Fruit fly (Drosophila melanogaster) whole organism, embryonic: ENCODE data around the gene CG9117.

Experiments used
- Atf3 ChIP-seq: fragments of 200-800 bp; sonication (Bioruptor generic); optimal IDR thresholded peaks from 3 replicates; lab custom pipeline; 2016; ENCODE audit warnings: missing biosample characterization, missing genetic modification characterization
- Awh ChIP-seq: fragments of 200-800 bp; sonication (Bioruptor generic); IDR thresholded peaks from 2 replicates; pipeline ENCODE4, ENCODE4 v1.3.6; 2022; ENCODE audit warnings: missing biosample characterization, missing genetic modification characterization
- CG10274 ChIP-seq: fragments of 200-800 bp; sonication (Bioruptor generic); optimal IDR thresholded peaks from 3 replicates; lab custom pipeline; 2017; ENCODE audit warnings: missing biosample characterization, mild to moderate bottlenecking, missing genetic modification characterization
- CG10431 ChIP-seq: fragments of 200-800 bp; sonication (Bioruptor generic); optimal IDR thresholded peaks from 3 replicates; lab custom pipeline; 2018; ENCODE audit warnings: missing biosample characterization, mild to moderate bottlenecking, missing genetic modification characterization
- CG14441 ChIP-seq: fragments of 200-800 bp; sonication (Bioruptor generic); IDR thresholded peaks from 2 replicates; pipeline ENCODE4 v1.3.6; 2022; ENCODE audit warnings: missing biosample characterization, missing genetic modification characterization
- CG17361 ChIP-seq: fragments of 200-800 bp; sonication (Bioruptor generic); IDR thresholded peaks from 3 replicates; pipeline ENCODE4 v1.3.6; 2022; ENCODE audit warnings: missing biosample characterization, missing genetic modification characterization
- CG31224 ChIP-seq: fragments of 200-800 bp; sonication (Bioruptor generic); IDR thresholded peaks from 2 replicates; pipeline ENCODE4 v1.3.6; 2022; ENCODE audit warnings: missing biosample characterization, missing genetic modification characterization
- CG31388 ChIP-seq: fragments of 200-800 bp; sonication (Bioruptor generic); optimal IDR thresholded peaks from 2 replicates; lab custom pipeline; 2016; ENCODE audit warnings: missing biosample characterization, missing genetic modification characterization
- CG32532 ChIP-seq: fragments of 200-800 bp; sonication (Bioruptor generic); IDR thresholded peaks from 2 replicates; pipeline ENCODE4 v1.3.6; 2022; ENCODE audit warnings: missing biosample characterization, missing genetic modification characterization
- CG32767 ChIP-seq: fragments of 200-800 bp; sonication (Bioruptor generic); IDR thresholded peaks from 2 replicates; pipeline ENCODE4 v1.3.6; 2022; ENCODE audit warnings: missing biosample characterization, missing genetic modification characterization
- CG33213 ChIP-seq: fragments of 200-800 bp; sonication (Bioruptor generic); optimal IDR thresholded peaks from 3 replicates; lab custom pipeline; 2016; ENCODE audit warnings: missing biosample characterization, missing genetic modification characterization
- CG42726 ChIP-seq: fragments of 200-800 bp; sonication (Bioruptor generic); IDR thresholded peaks from 2 replicates; pipeline ENCODE4 v1.3.6; 2022; ENCODE audit warnings: missing biosample characterization, missing genetic modification characterization; ENCODE audit not compliant: partially characterized antibody
- CG4328 ChIP-seq: fragments of 200-800 bp; sonication (Bioruptor generic); optimal IDR thresholded peaks from 3 replicates; lab custom pipeline; 2017; ENCODE audit warnings: missing biosample characterization, missing genetic modification reagents, missing genetic modification characterization
- CG4854 ChIP-seq: fragments of 200-800 bp; sonication (Bioruptor generic); optimal IDR thresholded peaks from 2 replicates; lab custom pipeline; 2016; ENCODE audit warnings: missing biosample characterization, missing genetic modification characterization, inconsistent platforms
- CG5953 ChIP-seq: fragments of 200-800 bp; sonication (Bioruptor generic); IDR thresholded peaks from 2 replicates; pipeline ENCODE4 v1.3.6; 2022; ENCODE audit warnings: missing biosample characterization, missing genetic modification characterization
- CG6175 ChIP-seq: fragments of 200-800 bp; sonication (Bioruptor generic); IDR thresholded peaks from 3 replicates; pipeline ENCODE4 v1.3.6; 2022; ENCODE audit warnings: missing biosample characterization, missing genetic modification characterization
- CG6813 ChIP-seq: fragments of 200-800 bp; sonication (Bioruptor generic); optimal IDR thresholded peaks from 2 replicates; lab custom pipeline; 2017; ENCODE audit warnings: missing biosample characterization, missing genetic modification characterization, mild to moderate bottlenecking, moderate library complexity, missing genetic modification reagents
- CG7271 ChIP-seq: fragments of 200-800 bp; sonication (Bioruptor generic); optimal IDR thresholded peaks from 2 replicates; lab custom pipeline; 2018; ENCODE audit warnings: missing biosample characterization, mild to moderate bottlenecking, missing genetic modification characterization, moderate library complexity
- CG9609 ChIP-seq: fragments of 200-800 bp; sonication (Bioruptor generic); optimal IDR thresholded peaks from 3 replicates; lab custom pipeline; 2016; ENCODE audit warnings: missing biosample characterization, missing genetic modification characterization
- Dip3 ChIP-seq: fragments of 200-800 bp; sonication (Bioruptor generic); optimal IDR thresholded peaks from 3 replicates; lab custom pipeline; 2016; ENCODE audit warnings: missing biosample characterization, missing genetic modification characterization
- Dll ChIP-seq: fragments of 200-800 bp; sonication (Bioruptor generic); IDR thresholded peaks from 4 replicates; pipeline ENCODE4 v1.3.6; 2022; ENCODE audit warnings: missing biosample characterization, missing genetic modification characterization; ENCODE audit not compliant: partially characterized antibody
- ERR ChIP-seq: fragments of 200-800 bp; sonication (Bioruptor generic); optimal IDR thresholded peaks from 2 replicates; lab custom pipeline; 2016; ENCODE audit warnings: missing biosample characterization, missing genetic modification characterization
- Ets97D ChIP-seq: fragments of 200-800 bp; sonication (Bioruptor generic); optimal IDR thresholded peaks from 3 replicates; lab custom pipeline; 2016; ENCODE audit warnings: missing biosample characterization, missing genetic modification characterization
- Hr78 ChIP-seq, 2 experiments: fragments of 200-800 bp in 1 of 2; fragments of >200 bp in 1 of 2; sonication (Bioruptor generic) in 1 of 2; optimal IDR thresholded peaks; 2 replicates each; lab custom pipeline; 2017 to 2019; ENCODE audit warnings: missing biosample characterization in 2 of 2, missing genetic modification characterization in 2 of 2, mild to moderate bottlenecking in 1 of 2, moderate library complexity in 1 of 2
- Max ChIP-seq: fragments of 200-800 bp; sonication (Bioruptor generic); optimal IDR thresholded peaks from 2 replicates; lab custom pipeline; 2016; ENCODE audit warnings: missing biosample characterization, mild to moderate bottlenecking, missing genetic modification characterization
- Mrtf ChIP-seq: fragments of 200-800 bp; sonication (Bioruptor generic); IDR thresholded peaks from 3 replicates; pipeline ENCODE4 v1.3.6; 2022; ENCODE audit warnings: missing biosample characterization, missing genetic modification characterization
- NC2β ChIP-seq: fragments of 200-800 bp; sonication (Bioruptor generic); optimal IDR thresholded peaks from 2 replicates; lab custom pipeline; 2016; ENCODE audit warnings: missing biosample characterization, missing genetic modification characterization
- Poxn ChIP-seq: fragments of 200-800 bp; sonication (Bioruptor generic); IDR thresholded peaks from 2 replicates; pipeline ENCODE4 v1.3.6; 2022; ENCODE audit warnings: missing biosample characterization, missing genetic modification characterization
- Xrp1 ChIP-seq: fragments of 200-800 bp; sonication (Bioruptor generic); IDR thresholded peaks from 2 replicates; pipeline ENCODE4 v1.3.6; 2022; ENCODE audit warnings: missing biosample characterization, missing genetic modification characterization
- YL-1 ChIP-seq: fragments of 200-800 bp; sonication (Bioruptor generic); optimal IDR thresholded peaks from 3 replicates; lab custom pipeline; 2017; ENCODE audit warnings: missing biosample characterization, mild to moderate bottlenecking, missing genetic modification characterization
- bcd ChIP-seq: fragments of 200-800 bp; sonication (Bioruptor generic); optimal IDR thresholded peaks from 2 replicates; lab custom pipeline; 2017; ENCODE audit warnings: missing biosample characterization, mild to moderate bottlenecking, missing genetic modification characterization
- corto ChIP-seq: fragments of 200-800 bp; sonication (Bioruptor generic); optimal IDR thresholded peaks from 2 replicates; lab custom pipeline; 2016; ENCODE audit warnings: missing biosample characterization, mild to moderate bottlenecking, missing genetic modification characterization, moderate library complexity
- dimm ChIP-seq: fragments of 200-800 bp; sonication (Bioruptor generic); IDR thresholded peaks from 2 replicates; pipeline ENCODE4 v1.3.6; 2022; ENCODE audit warnings: missing biosample characterization, missing genetic modification characterization
- emc ChIP-seq: fragments of 200-800 bp; sonication (Bioruptor generic); optimal IDR thresholded peaks from 2 replicates; lab custom pipeline; 2016; ENCODE audit warnings: missing biosample characterization, missing genetic modification characterization
- grau ChIP-seq: fragments of 200-800 bp; optimal IDR thresholded peaks from 3 replicates; lab custom pipeline; 2019; ENCODE audit warnings: missing biosample characterization, mild to moderate bottlenecking, missing genetic modification characterization, moderate library complexity
- gro ChIP-seq: fragments of 200-800 bp; sonication (Bioruptor generic); optimal IDR thresholded peaks from 2 replicates; lab custom pipeline; 2016; ENCODE audit warnings: missing biosample characterization, missing genetic modification characterization
- lola ChIP-seq, 3 experiments: fragments of >200 bp in 2 of 3; fragments of 200-800 bp in 1 of 3; sonication (Bioruptor generic) in 1 of 3; optimal IDR thresholded peaks; 2 replicates each; lab custom pipeline; 2017 to 2019; ENCODE audit warnings: missing biosample characterization in 3 of 3, missing genetic modification characterization in 3 of 3, mild to moderate bottlenecking in 1 of 3, moderate library complexity in 1 of 3
- maf-S ChIP-seq: fragments of 200-800 bp; sonication (Bioruptor generic); optimal IDR thresholded peaks from 2 replicates; lab custom pipeline; 2016; ENCODE audit warnings: missing biosample characterization, missing genetic modification characterization
- nerfin-1 ChIP-seq: fragments of 200-800 bp; sonication (Bioruptor generic); optimal IDR thresholded peaks from 3 replicates; lab custom pipeline; 2019; ENCODE audit warnings: missing biosample characterization, mild to moderate bottlenecking, missing genetic modification characterization, moderate library complexity
- nmo ChIP-seq: fragments of 200-800 bp; sonication (Bioruptor generic); optimal IDR thresholded peaks from 2 replicates; lab custom pipeline; 2018; ENCODE audit warnings: missing biosample characterization, mild to moderate bottlenecking, missing genetic modification characterization, moderate library complexity
- nom ChIP-seq: fragments of 200-800 bp; sonication (Bioruptor generic); optimal IDR thresholded peaks from 2 replicates; lab custom pipeline; 2017; ENCODE audit warnings: missing biosample characterization, missing genetic modification characterization, mild to moderate bottlenecking, moderate library complexity, missing genetic modification reagents
- oc ChIP-seq: fragments of 200-800 bp; sonication (Bioruptor generic); optimal IDR thresholded peaks from 2 replicates; lab custom pipeline; 2018; ENCODE audit warnings: missing biosample characterization, mild to moderate bottlenecking, missing genetic modification characterization, moderate library complexity
- pho ChIP-seq: fragments of 200-800 bp; sonication (Bioruptor generic); optimal IDR thresholded peaks from 2 replicates; lab custom pipeline; 2016; ENCODE audit warnings: missing biosample characterization, missing genetic modification characterization
- pum ChIP-seq: fragments of 200-800 bp; sonication (Bioruptor generic); optimal IDR thresholded peaks from 2 replicates; lab custom pipeline; 2016; ENCODE audit warnings: missing biosample characterization, missing genetic modification characterization
- pzg ChIP-seq: fragments of 200-800 bp; sonication (Bioruptor generic); optimal IDR thresholded peaks from 3 replicates; lab custom pipeline; 2018; ENCODE audit warnings: missing biosample characterization, mild to moderate bottlenecking, missing genetic modification characterization, moderate library complexity
- run ChIP-seq: fragments of 200-800 bp; sonication (Bioruptor generic); optimal IDR thresholded peaks from 3 replicates; lab custom pipeline; 2018; ENCODE audit warnings: missing biosample characterization, mild to moderate bottlenecking, missing genetic modification characterization
- so ChIP-seq: fragments of 200-800 bp; sonication (Bioruptor generic); IDR thresholded peaks from 3 replicates; pipeline ENCODE4 v1.3.6; 2022; ENCODE audit warnings: missing biosample characterization, missing genetic modification characterization
- sqz ChIP-seq: fragments of 200-800 bp; sonication (Bioruptor generic); optimal IDR thresholded peaks from 3 replicates; lab custom pipeline; 2018; ENCODE audit warnings: missing biosample characterization, mild to moderate bottlenecking, missing genetic modification characterization
- tup ChIP-seq: fragments of 200-800 bp; sonication (Bioruptor generic); optimal IDR thresholded peaks from 2 replicates; lab custom pipeline; 2016; ENCODE audit warnings: missing biosample characterization, mild to moderate bottlenecking, missing genetic modification characterization, moderate library complexity
- zen ChIP-seq: fragments of 200-800 bp; sonication (Bioruptor generic); optimal IDR thresholded peaks from 3 replicates; lab custom pipeline; 2018; ENCODE audit warnings: missing biosample characterization, mild to moderate bottlenecking, missing genetic modification characterization, moderate library complexity
- zen2 ChIP-seq: fragments of 200-800 bp; sonication (Bioruptor generic); IDR thresholded peaks from 3 replicates; pipeline ENCODE4 v1.3.6; 2022; ENCODE audit warnings: missing biosample characterization, missing genetic modification characterization; ENCODE audit not compliant: partially characterized antibody

Gene CG9117

dm6 chr2L:6037830-6038229 lies at the start of gene CG9117, which contains the start of gene CG31643 (continued):
- TF ChIP-seq lola (GFP tag; optimal IDR thresholded peaks at IDR 0.05; lab: Kevin White, UChicago) (peak in 1 of 3 experiments; percentile 45), nerfin-1 (tag; lab: Kevin White, UChicago) (peak; percentile 61), oc (tag; lab: Kevin White, UChicago) (peak; percentile 41), so (GFP tag; lab: Robert Waterston, UW) (no peak), NC2β (GFP tag; lab: Kevin White, UChicago) (peak; percentile 32), CG32532 (GFP tag; lab: Robert Waterston, UW) (peak; percentile 52), run (no peak), corto (GFP tag; lab: Kevin White, UChicago) (no peak), Ets97D (GFP tag; lab: Kevin White, UChicago) (peak; percentile 61), CG33213 (GFP tag; lab: Kevin White, UChicago) (peak; percentile 47), CG5953 (GFP tag; lab: Robert Waterston, UW) (no peak), CG42726 (GFP tag; lab: Robert Waterston, UW) (no peak), ERR (GFP tag; lab: Kevin White, UChicago) (no peak), emc (GFP tag; lab: Kevin White, UChicago) (no peak), Poxn (no peak), pho (GFP tag; lab: Kevin White, UChicago) (peak; percentile 47), CG10274 (no peak), Mrtf (no peak), CG7271 (tag; lab: Kevin White, UChicago) (peak; percentile 35), Xrp1 (peak; percentile 58), maf-S (GFP tag; lab: Kevin White, UChicago) (peak; percentile 35), nmo (GFP tag; lab: Kevin White, UChicago) (peak; percentile 69), zen2 (GFP tag; lab: Robert Waterston, UW) (no peak), CG32767 (GFP tag; lab: Robert Waterston, UW) (no peak), CG31388 (GFP tag; lab: Kevin White, UChicago) (no peak), CG31224 (GFP tag; lab: Robert Waterston, UW) (no peak), pzg (GFP tag; lab: Kevin White, UChicago) (peak; percentile 64), zen (tag; lab: Kevin White, UChicago) (peak; percentile 26), Dll (GFP tag; lab: Robert Waterston, UW) (peak; percentile 53; the same call in 1 of the 4 replicates), gro (peak; percentile 64), Atf3 (GFP tag; lab: Kevin White, UChicago) (no peak), CG9609 (GFP tag; lab: Kevin White, UChicago) (peak; percentile 65), Dip3 (peak; percentile 68), Max (GFP tag; lab: Kevin White, UChicago) (peak; percentile 61), dimm (no peak), CG6813 (no peak), CG4854 (GFP tag; lab: Kevin White, UChicago) (peak; percentile 10), CG4328 (GFP tag; lab: Kevin White, UChicago) (no peak), CG6175 (GFP tag; lab: Robert Waterston, UW) (no peak), Hr78 (GFP tag; optimal IDR thresholded peaks at IDR 0.05; lab: Kevin White, UChicago) (no peak), CG14441 (peak; percentile 29; the same call in 1 of the 2 replicates), tup (no peak), CG10431 (GFP tag; lab: Kevin White, UChicago) (no peak), CG17361 (GFP tag; lab: Robert Waterston, UW) (no peak), nom (GFP tag; lab: Kevin White, UChicago) (peak; percentile 32), bcd (GFP tag; lab: Kevin White, UChicago) (peak; percentile 46), YL-1 (peak; percentile 26), Awh (0 out of 2 replicates have a peak, but pooled peaks have one; percentile 35), sqz (no peak), grau (tag; lab: Kevin White, UChicago) (peak; percentile 56), pum (GFP tag; lab: Kevin White, UChicago) (peak; percentile 13)
